Worm (Caenorhabditis elegans) whole organism, young adult: ENCODE results near the gene cnc-10.

Source experiments
- F52B5.7 ChIP-seq: sonication (generic microtip); optimal IDR thresholded peaks from 2 replicates; lab custom pipeline; 2016; ENCODE audit warnings: mild to moderate bottlenecking, missing genetic modification characterization, missing compliant biosample characterization
- ccch-3 ChIP-seq: fragments of 200-800 bp; sonication (Bioruptor generic); optimal IDR thresholded peaks from 2 replicates; lab custom pipeline; 2018; ENCODE audit warnings: mild to moderate bottlenecking, missing genetic modification characterization, missing compliant biosample characterization
- cebp-1 ChIP-seq, 2 experiments: fragments of 200-800 bp in 1 of 2; sonication (Bioruptor generic) in 1 of 2; sonication (generic microtip) in 1 of 2; IDR thresholded peaks in 1 of 2; optimal IDR thresholded peaks in 1 of 2; 2 replicates each; pipeline versions ENCODE4 v1.3.6 to Lab custom; 2017 to 2022; ENCODE audit warnings: missing compliant biosample characterization in 2 of 2, missing genetic modification characterization in 2 of 2, mild to moderate bottlenecking in 1 of 2, missing genetic modification reagents in 1 of 2, moderate library complexity in 1 of 2
- ceh-100 ChIP-seq: fragments of 200-800 bp; sonication (Bioruptor generic); IDR thresholded peaks from 2 replicates; pipeline ENCODE4 v1.3.6; 2022; ENCODE audit warnings: missing genetic modification reagents, missing genetic modification characterization, missing compliant biosample characterization
- ceh-27 ChIP-seq: fragments of 200-800 bp; sonication (Bioruptor generic); optimal IDR thresholded peaks from 2 replicates; lab custom pipeline; 2018; ENCODE audit warnings: mild to moderate bottlenecking, missing genetic modification characterization, moderate library complexity, missing compliant biosample characterization
- efl-1 ChIP-seq: fragments of 150-350 bp; optimal IDR thresholded peaks from 2 replicates; lab custom pipeline; 2014; ENCODE audit warnings: missing biosample characterization, missing genetic modification reagents, missing genetic modification characterization
- hmg-20 ChIP-seq: fragments of 200-800 bp; sonication (Bioruptor generic); IDR thresholded peaks from 2 replicates; pipeline ENCODE4 v1.3.6; 2022; ENCODE audit warnings: missing genetic modification reagents, missing genetic modification characterization, missing compliant biosample characterization
- lsy-27 ChIP-seq: sonication (generic microtip); optimal IDR thresholded peaks from 2 replicates; lab custom pipeline; 2017; ENCODE audit warnings: missing genetic modification characterization, mild to moderate bottlenecking, missing compliant biosample characterization, antibody characterized with exemption, missing genotype, borderline replicate concordance; ENCODE audit not compliant: insufficient read depth
- madf-8 ChIP-seq: fragments of 200-800 bp; sonication (Bioruptor generic); conservative IDR thresholded peaks from 2 replicates; pipeline ENCODE4 v1.3.6; 2022; ENCODE audit warnings: missing genetic modification reagents, missing genetic modification characterization, missing compliant biosample characterization
- somi-1 ChIP-seq: fragments of 200-800 bp; sonication (Bioruptor generic); optimal IDR thresholded peaks from 2 replicates; lab custom pipeline; 2018; ENCODE audit warnings: mild to moderate bottlenecking, missing genetic modification characterization, missing compliant biosample characterization
- tbx-9 ChIP-seq: sonication (generic microtip); optimal IDR thresholded peaks from 2 replicates; lab custom pipeline; 2016; ENCODE audit warnings: borderline replicate concordance, missing genetic modification characterization, inconsistent platforms, missing compliant biosample characterization

- no peak for TF ChIP-seq ceh-27 (GFP tag; lab: Kevin White, UChicago)
- TF ChIP-seq lsy-27: no peak
- TF ChIP-seq cebp-1 (GFP tag; IDR thresholded peaks at IDR 0.05; lab: Robert Waterston, UW): no peak
- no peak for TF ChIP-seq cebp-1 (tag; optimal IDR thresholded peaks at IDR 0.05; lab: Kevin White, UChicago)
- TF ChIP-seq hmg-20 (GFP tag; lab: Robert Waterston, UW): no peak
- no peak for TF ChIP-seq F52B5.7 (tag; lab: Kevin White, UChicago)
- TF ChIP-seq ceh-100 (GFP tag; lab: Robert Waterston, UW): no peak
- TF ChIP-seq tbx-9 (tag; lab: Kevin White, UChicago): no peak
- TF ChIP-seq ccch-3 (GFP tag; lab: Kevin White, UChicago): no peak
- no peak for TF ChIP-seq madf-8 (GFP tag; lab: Robert Waterston, UW)
- no peak for TF ChIP-seq efl-1
- TF ChIP-seq somi-1 (GFP tag; lab: Kevin White, UChicago): no peak
Measured at ce11 chrV:11149405-11149804, 33.6 kb upstream of the cnc-10 start, which contains the start of gene T19C4.1.
